Worm (Caenorhabditis elegans) whole organism, L3 larva: ENCODE data around the gene fbxb-107.

Source experiments
- R02D3.7 ChIP-seq: fragments of 150-350 bp; optimal IDR thresholded peaks from 2 replicates; lab custom pipeline; 2014; ENCODE audit warnings: missing biosample characterization, missing genetic modification characterization
- ZK546.5 ChIP-seq: sonication (generic microtip); optimal IDR thresholded peaks from 2 replicates; lab custom pipeline; 2017; ENCODE audit warnings: missing biosample characterization, missing genetic modification characterization
- aly-2 ChIP-seq: fragments of 150-350 bp; optimal IDR thresholded peaks from 2 replicates; lab custom pipeline; 2014; ENCODE audit warnings: missing biosample characterization, missing genetic modification characterization
- ceh-16 ChIP-seq: sonication (generic microtip); optimal IDR thresholded peaks from 2 replicates; lab custom pipeline; 2017; ENCODE audit warnings: missing biosample characterization, missing genetic modification characterization
- ceh-28 ChIP-seq: fragments of 150-350 bp; optimal IDR thresholded peaks from 2 replicates; lab custom pipeline; 2014; ENCODE audit warnings: missing biosample characterization, missing genetic modification reagents, missing genetic modification characterization
- ceh-82 ChIP-seq: fragments of 150-350 bp; optimal IDR thresholded peaks from 2 replicates; lab custom pipeline; 2014; ENCODE audit warnings: missing biosample characterization, missing genetic modification characterization
- ceh-9 ChIP-seq: sonication (generic microtip); optimal IDR thresholded peaks from 2 replicates; lab custom pipeline; 2018; ENCODE audit warnings: missing biosample characterization, missing genetic modification characterization
- daf-12 ChIP-seq: fragments of 150-350 bp; optimal IDR thresholded peaks from 2 replicates; lab custom pipeline; 2014; ENCODE audit warnings: missing biosample characterization, missing genetic modification reagents, missing genetic modification characterization
- egl-27 ChIP-seq: sonication (generic microtip); optimal IDR thresholded peaks from 4 replicates; lab custom pipeline; 2017; ENCODE audit warnings: missing biosample characterization, missing genetic modification reagents, missing genetic modification characterization
- egl-5 ChIP-seq: fragments of 150-350 bp; optimal IDR thresholded peaks from 2 replicates; lab custom pipeline; 2017; ENCODE audit warnings: missing biosample characterization, missing genetic modification reagents, missing genetic modification characterization, inconsistent platforms
- elt-2 ChIP-seq: sonication (generic microtip); optimal IDR thresholded peaks from 2 replicates; lab custom pipeline; 2016; ENCODE audit warnings: missing genetic modification reagents, mild to moderate bottlenecking, missing genetic modification characterization, missing compliant biosample characterization
- elt-3 ChIP-seq, 3 experiments: fragments of 150-350 bp in 1 of 3; sonication (generic microtip) in 2 of 3; optimal IDR thresholded peaks; 2 replicates in 2 of 3; 4 replicates in 1 of 3; lab custom pipeline; 2014 to 2017; ENCODE audit warnings: missing biosample characterization in 3 of 3, missing genetic modification characterization in 3 of 3
- eor-1 ChIP-seq, 2 experiments: fragments of 150-350 bp; optimal IDR thresholded peaks; 2 replicates each; lab custom pipeline; 2014 to 2018; ENCODE audit warnings: missing biosample characterization in 2 of 2, missing genetic modification characterization in 2 of 2
- fkh-2 ChIP-seq: fragments of 150-350 bp; optimal IDR thresholded peaks from 2 replicates; lab custom pipeline; 2014; ENCODE audit warnings: missing biosample characterization, missing genetic modification reagents, missing genetic modification characterization
- fos-1 ChIP-seq: fragments of 150-350 bp; optimal IDR thresholded peaks from 2 replicates; lab custom pipeline; 2014; ENCODE audit warnings: missing biosample characterization, missing genetic modification characterization
- hmg-11 ChIP-seq: sonication (generic microtip); optimal IDR thresholded peaks from 2 replicates; lab custom pipeline; 2016; ENCODE audit warnings: missing genetic modification characterization, missing compliant biosample characterization
- jun-1 ChIP-seq: fragments of 150-350 bp; optimal IDR thresholded peaks from 2 replicates; lab custom pipeline; 2014; ENCODE audit warnings: missing biosample characterization, missing genetic modification reagents, missing genetic modification characterization
- lin-15B ChIP-seq: fragments of 150-350 bp; optimal IDR thresholded peaks from 2 replicates; lab custom pipeline; 2014; ENCODE audit warnings: missing biosample characterization, missing genetic modification characterization
- lin-39 ChIP-seq: fragments of 150-350 bp; optimal IDR thresholded peaks from 2 replicates; lab custom pipeline; 2018; ENCODE audit warnings: missing biosample characterization, missing genetic modification reagents, missing genetic modification characterization
- lsy-12 ChIP-seq: sonication (generic microtip); optimal IDR thresholded peaks from 2 replicates; lab custom pipeline; 2016; ENCODE audit warnings: mild to moderate bottlenecking, missing genetic modification characterization, missing compliant biosample characterization
- mml-1 ChIP-seq: fragments of 150-350 bp; sonication (generic microtip); optimal IDR thresholded peaks from 3 replicates; lab custom pipeline; 2014; ENCODE audit warnings: missing biosample characterization, missing genetic modification characterization
- nhr-11 ChIP-seq: fragments of 150-350 bp; optimal IDR thresholded peaks from 2 replicates; lab custom pipeline; 2014; ENCODE audit warnings: missing biosample characterization, missing genetic modification characterization
- nhr-12 ChIP-seq: fragments of 150-350 bp; optimal IDR thresholded peaks from 2 replicates; lab custom pipeline; 2014; ENCODE audit warnings: missing biosample characterization, missing genetic modification characterization
- nhr-23 ChIP-seq: fragments of 150-350 bp; optimal IDR thresholded peaks from 2 replicates; lab custom pipeline; 2014; ENCODE audit warnings: missing biosample characterization, missing genetic modification reagents, missing genetic modification characterization
- nhr-237 ChIP-seq: fragments of 150-350 bp; optimal IDR thresholded peaks from 2 replicates; lab custom pipeline; 2014; ENCODE audit warnings: missing biosample characterization, missing genetic modification characterization
- nhr-43 ChIP-seq: sonication (generic microtip); optimal IDR thresholded peaks from 2 replicates; lab custom pipeline; 2016; ENCODE audit warnings: mild to moderate bottlenecking, missing genetic modification characterization, missing compliant biosample characterization; ENCODE audit not compliant: poor library complexity, severe bottlenecking
- nhr-76 ChIP-seq: fragments of 150-350 bp; sonication (generic microtip); optimal IDR thresholded peaks from 5 replicates; lab custom pipeline; 2014; ENCODE audit warnings: missing biosample characterization, missing genetic modification characterization
- nhr-77 ChIP-seq: fragments of 150-350 bp; optimal IDR thresholded peaks from 2 replicates; lab custom pipeline; 2014; ENCODE audit warnings: missing biosample characterization, missing genetic modification characterization
- pha-4 ChIP-seq: fragments of 150-350 bp; optimal IDR thresholded peaks from 2 replicates; lab custom pipeline; 2014; ENCODE audit warnings: missing biosample characterization, missing genetic modification reagents, missing genetic modification characterization
- pqm-1 ChIP-seq: fragments of 150-350 bp; optimal IDR thresholded peaks from 2 replicates; lab custom pipeline; 2017; ENCODE audit warnings: missing biosample characterization, missing genetic modification characterization, inconsistent platforms
- sea-2 ChIP-seq: fragments of 150-350 bp; sonication (generic microtip); optimal IDR thresholded peaks from 4 replicates; lab custom pipeline; 2014; ENCODE audit warnings: missing biosample characterization, missing genetic modification reagents, missing genetic modification characterization
- skn-1 ChIP-seq: fragments of 150-350 bp; optimal IDR thresholded peaks from 2 replicates; lab custom pipeline; 2014; ENCODE audit warnings: missing biosample characterization, missing genetic modification characterization
- snpc-4 ChIP-seq: fragments of 150-350 bp; optimal IDR thresholded peaks from 2 replicates; lab custom pipeline; 2014; ENCODE audit warnings: missing biosample characterization, missing genetic modification characterization
- tbx-2 ChIP-seq: sonication (generic microtip); optimal IDR thresholded peaks from 2 replicates; lab custom pipeline; 2016; ENCODE audit warnings: mild to moderate bottlenecking, missing genetic modification characterization, missing compliant biosample characterization
- unc-39 ChIP-seq: sonication (generic microtip); optimal IDR thresholded peaks from 4 replicates; lab custom pipeline; 2017; ENCODE audit warnings: missing biosample characterization, missing genetic modification characterization
- unc-62 ChIP-seq: fragments of 150-350 bp; sonication (generic microtip); optimal IDR thresholded peaks from 4 replicates; lab custom pipeline; 2014; ENCODE audit warnings: missing biosample characterization, missing genetic modification reagents, missing genetic modification characterization
- zag-1 ChIP-seq: fragments of 150-350 bp; optimal IDR thresholded peaks from 2 replicates; lab custom pipeline; 2014; ENCODE audit warnings: missing biosample characterization, missing genetic modification characterization

fbxb-107 gene

ce11 chrII:2781355-2781754 is 22.8 kb downstream of the fbxb-107 start, which contains the start of gene F08D12.2:
TSS of gene F08D12.2 (plus strand) at chrII:2781655.
- TF ChIP-seq pqm-1 (tag; lab: Kevin White, UChicago) (no peak), ZK546.5 (tag; lab: Kevin White, UChicago) (no peak), ceh-28 (tag; lab: Kevin White, UChicago) (no peak), jun-1 (tag; lab: Kevin White, UChicago) (no peak), ceh-16 (no peak), nhr-12 (no peak), pha-4 (tag; lab: Kevin White, UChicago) (no peak), nhr-77 (tag; lab: Kevin White, UChicago) (no peak), unc-62 (GFP tag; lab: Kevin White, UChicago) (no peak)

ce11 chrII:2783380-2783779 is 24.8 kb downstream of the fbxb-107 start:
- TF ChIP-seq ceh-9 (tag; lab: Kevin White, UChicago) (no peak), mml-1 (no peak), eor-1 (tag; optimal IDR thresholded peaks at IDR 0.05; lab: Kevin White, UChicago) (no peak), tbx-2 (no peak), ceh-16 (no peak), fkh-2 (tag; lab: Kevin White, UChicago) (no peak), ZK546.5 (tag; lab: Kevin White, UChicago) (no peak), unc-62 (GFP tag; lab: Kevin White, UChicago) (no peak), nhr-11 (tag; lab: Kevin White, UChicago) (no peak), nhr-43 (tag; lab: Kevin White, UChicago) (no peak), fos-1 (tag; lab: Kevin White, UChicago) (no peak), nhr-76 (no peak), nhr-77 (tag; lab: Kevin White, UChicago) (no peak), elt-3 (tag; optimal IDR thresholded peaks at IDR 0.05; lab: Kevin White, UChicago) (no peak)

- no peak for TF ChIP-seq nhr-23 (tag; lab: Kevin White, UChicago)
- TF ChIP-seq sea-2 (GFP tag; lab: Kevin White, UChicago), result no peak
- no peak for TF ChIP-seq ceh-28 (tag; lab: Kevin White, UChicago)
- TF ChIP-seq snpc-4 (tag; lab: Kevin White, UChicago), result no peak
- no peak for TF ChIP-seq nhr-43 (tag; lab: Kevin White, UChicago)
- no peak for TF ChIP-seq fkh-2 (tag; lab: Kevin White, UChicago)
- TF ChIP-seq unc-39, result no peak
- TF ChIP-seq pha-4 (tag; lab: Kevin White, UChicago), result no peak
- TF ChIP-seq elt-2 (tag; lab: Kevin White, UChicago), result no peak
- no peak for TF ChIP-seq aly-2 (tag; lab: Kevin White, UChicago)
- no peak for TF ChIP-seq egl-27
Measured at ce11 chrII:2785787-2786186, 27.2 kb downstream of the fbxb-107 start.

ce11 chrII:2787031-2787512 is 28.5 kb downstream of the fbxb-107 start, which contains the start of the genes F08D12.12 and srpa-72:
TSS of gene F08D12.12 (minus strand) at chrII:2787081.
TSS of gene srpa-72 (plus strand) at chrII:2787481.
- TF ChIP-seq skn-1 (no peak), hmg-11 (peak; percentile 85), lin-15B (tag; lab: Kevin White, UChicago) (peak; percentile 47), daf-12 (tag; lab: Kevin White, UChicago) (no peak), snpc-4 (tag; lab: Kevin White, UChicago) (no peak), egl-5 (tag; lab: Kevin White, UChicago) (no peak), ceh-9 (tag; lab: Kevin White, UChicago) (no peak), egl-27 (no peak), pqm-1 (tag; lab: Kevin White, UChicago) (no peak), ceh-82 (tag; lab: Kevin White, UChicago) (no peak), ZK546.5 (tag; lab: Kevin White, UChicago) (no peak), nhr-237 (no peak), lin-39 (tag; lab: Kevin White, UChicago) (peak; percentile 63), nhr-23 (tag; lab: Kevin White, UChicago) (no peak), nhr-77 (tag; lab: Kevin White, UChicago) (no peak), elt-2 (tag; lab: Kevin White, UChicago) (peak; percentile 21), zag-1 (tag; lab: Kevin White, UChicago) (no peak), R02D3.7 (tag; lab: Kevin White, UChicago) (no peak), lsy-12 (tag; lab: Kevin White, UChicago) (no peak), ceh-16 (no peak)
- TF ChIP-seq, all 47 proteins: peak for 4
